Worm (Caenorhabditis elegans) whole organism, L1 larva: Measurements from ENCODE around the gene vrk-1.

Source experiments
- alr-1 ChIP-seq: fragments of 200-800 bp; sonication (Bioruptor generic); optimal IDR thresholded peaks from 2 replicates; lab custom pipeline; 2018; ENCODE audit warnings: borderline replicate concordance, mild to moderate bottlenecking, missing genetic modification characterization, missing compliant biosample characterization
- blmp-1 ChIP-seq: fragments of 150-350 bp; optimal IDR thresholded peaks from 2 replicates; lab custom pipeline; 2014; ENCODE audit warnings: missing biosample characterization, missing genetic modification characterization
- ceh-8 ChIP-seq: fragments of 200-800 bp; sonication (Bioruptor generic); optimal IDR thresholded peaks from 2 replicates; lab custom pipeline; 2018; ENCODE audit warnings: mild to moderate bottlenecking, missing genetic modification characterization, moderate library complexity, missing compliant biosample characterization
- ceh-90 ChIP-seq: sonication (generic microtip); optimal IDR thresholded peaks from 2 replicates; lab custom pipeline; 2016; ENCODE audit warnings: missing genetic modification characterization, missing compliant biosample characterization
- ces-1 ChIP-seq: fragments of 150-350 bp; optimal IDR thresholded peaks from 2 replicates; lab custom pipeline; 2014; ENCODE audit warnings: missing biosample characterization, missing genetic modification reagents, missing genetic modification characterization
- dsc-1 ChIP-seq: sonication (generic microtip); optimal IDR thresholded peaks from 2 replicates; lab custom pipeline; 2016; ENCODE audit warnings: mild to moderate bottlenecking, missing genetic modification characterization, missing compliant biosample characterization
- efl-3 ChIP-seq: fragments of 200-800 bp; sonication (Bioruptor generic); optimal IDR thresholded peaks from 2 replicates; lab custom pipeline; 2018; ENCODE audit warnings: mild to moderate bottlenecking, missing genetic modification characterization, missing compliant biosample characterization
- egl-27 ChIP-seq, 2 experiments: fragments of 150-350 bp in 1 of 2; sonication (generic microtip); optimal IDR thresholded peaks; 3 replicates each; lab custom pipeline; 2017 to 2018; ENCODE audit warnings: missing biosample characterization in 2 of 2, missing genetic modification characterization in 2 of 2, missing genetic modification reagents in 2 of 2
- elt-3 ChIP-seq, 6 experiments: fragments of 150-350 bp in 1 of 6; sonication (generic microtip); optimal IDR thresholded peaks; 2 replicates each; lab custom pipeline; 2017 to 2018; ENCODE audit warnings: missing biosample characterization in 6 of 6, missing genetic modification characterization in 6 of 6, inconsistent platforms in 1 of 6
- ets-5 ChIP-seq: fragments of 200-800 bp; sonication (Bioruptor generic); IDR thresholded peaks from 2 replicates; pipeline ENCODE4 v1.3.6; 2022; ENCODE audit warnings: missing genetic modification characterization, missing compliant biosample characterization
- fkh-10 ChIP-seq: sonication (generic microtip); optimal IDR thresholded peaks from 2 replicates; lab custom pipeline; 2017; ENCODE audit warnings: missing biosample characterization, missing genetic modification reagents, missing genetic modification characterization
- fkh-4 ChIP-seq: sonication (generic microtip); optimal IDR thresholded peaks from 2 replicates; lab custom pipeline; 2016; ENCODE audit warnings: missing compliant biosample characterization, missing genetic modification characterization, borderline replicate concordance
- fkh-8 ChIP-seq: sonication (generic microtip); optimal IDR thresholded peaks from 2 replicates; lab custom pipeline; 2016; ENCODE audit warnings: mild to moderate bottlenecking, missing genetic modification characterization, missing compliant biosample characterization
- fos-1 ChIP-seq: fragments of 150-350 bp; optimal IDR thresholded peaks from 2 replicates; lab custom pipeline; 2014; ENCODE audit warnings: missing biosample characterization, missing genetic modification characterization
- hlh-17 ChIP-seq: fragments of 200-800 bp; sonication (Bioruptor generic); optimal IDR thresholded peaks from 2 replicates; lab custom pipeline; 2018; ENCODE audit warnings: missing genetic modification characterization, mild to moderate bottlenecking, missing compliant biosample characterization, moderate library complexity, borderline replicate concordance
- hlh-4 ChIP-seq: sonication (generic microtip); optimal IDR thresholded peaks from 2 replicates; lab custom pipeline; 2016; ENCODE audit warnings: mild to moderate bottlenecking, missing genetic modification characterization, missing compliant biosample characterization
- isw-1 ChIP-seq: fragments of 200-800 bp; sonication (Bioruptor generic); IDR thresholded peaks from 2 replicates; pipeline ENCODE4 v1.3.6; 2022; ENCODE audit warnings: missing genetic modification characterization, missing compliant biosample characterization
- lin-13 ChIP-seq: fragments of 150-350 bp; optimal IDR thresholded peaks from 2 replicates; lab custom pipeline; 2014; ENCODE audit warnings: missing biosample characterization, missing genetic modification reagents, missing genetic modification characterization
- lin-15B ChIP-seq: fragments of 150-350 bp; sonication (generic microtip); optimal IDR thresholded peaks from 3 replicates; lab custom pipeline; 2014; ENCODE audit warnings: missing biosample characterization, missing genetic modification characterization
- lir-3 ChIP-seq: sonication (generic microtip); optimal IDR thresholded peaks from 2 replicates; lab custom pipeline; 2016; ENCODE audit warnings: mild to moderate bottlenecking, missing genetic modification characterization, moderate library complexity, missing compliant biosample characterization; ENCODE audit not compliant: poor library complexity
- lsy-2 ChIP-seq, 2 experiments: fragments of 150-350 bp; optimal IDR thresholded peaks; 2 replicates each; lab custom pipeline; 2014; ENCODE audit warnings: missing biosample characterization in 2 of 2, missing genetic modification characterization in 2 of 2
- mep-1 ChIP-seq: fragments of 150-350 bp; optimal IDR thresholded peaks from 2 replicates; lab custom pipeline; 2014; ENCODE audit warnings: missing biosample characterization, missing genetic modification characterization
- nhr-20 ChIP-seq: sonication (generic microtip); optimal IDR thresholded peaks from 2 replicates; lab custom pipeline; 2016; ENCODE audit warnings: mild to moderate bottlenecking, missing genetic modification characterization, missing compliant biosample characterization
- nhr-28 ChIP-seq: fragments of 150-350 bp; optimal IDR thresholded peaks from 2 replicates; lab custom pipeline; 2014; ENCODE audit warnings: missing biosample characterization, missing genetic modification characterization
- nhr-71 ChIP-seq: sonication (generic microtip); optimal IDR thresholded peaks from 2 replicates; lab custom pipeline; 2016; ENCODE audit warnings: mild to moderate bottlenecking, missing genetic modification characterization, moderate library complexity, missing compliant biosample characterization
- pag-3 ChIP-seq: sonication (generic microtip); optimal IDR thresholded peaks from 2 replicates; lab custom pipeline; 2017; ENCODE audit warnings: missing genetic modification characterization, mild to moderate bottlenecking, missing compliant biosample characterization, antibody characterized with exemption, borderline replicate concordance; ENCODE audit not compliant: insufficient read depth
- pax-3 ChIP-seq: fragments of 200-800 bp; sonication (Bioruptor generic); optimal IDR thresholded peaks from 2 replicates; lab custom pipeline; 2018; ENCODE audit warnings: mild to moderate bottlenecking, missing genetic modification characterization, moderate library complexity, missing compliant biosample characterization
- skn-1 ChIP-seq: fragments of 150-350 bp; optimal IDR thresholded peaks from 2 replicates; lab custom pipeline; 2014; ENCODE audit warnings: missing biosample characterization, missing genetic modification characterization
- snpc-4 ChIP-seq: fragments of 150-350 bp; optimal IDR thresholded peaks from 2 replicates; lab custom pipeline; 2014; ENCODE audit warnings: missing biosample characterization, missing genetic modification characterization
- sup-37 ChIP-seq: fragments of 200-800 bp; sonication (Bioruptor generic); optimal IDR thresholded peaks from 2 replicates; lab custom pipeline; 2018; ENCODE audit warnings: mild to moderate bottlenecking, missing genetic modification characterization, missing compliant biosample characterization
- unc-130 ChIP-seq: fragments of 150-350 bp; optimal IDR thresholded peaks from 2 replicates; lab custom pipeline; 2017; ENCODE audit warnings: missing biosample characterization, missing genetic modification characterization, inconsistent platforms
- unc-30 ChIP-seq: sonication (generic microtip); optimal IDR thresholded peaks from 2 replicates; lab custom pipeline; 2017; ENCODE audit warnings: missing biosample characterization, missing genetic modification characterization
- unc-62 ChIP-seq: fragments of 150-350 bp; optimal IDR thresholded peaks from 2 replicates; lab custom pipeline; 2014; ENCODE audit warnings: missing biosample characterization, missing genetic modification reagents, missing genetic modification characterization
- unc-86 ChIP-seq: sonication (generic microtip); optimal IDR thresholded peaks from 2 replicates; lab custom pipeline; 2016; ENCODE audit warnings: missing genetic modification characterization, missing compliant biosample characterization
- unc-98 ChIP-seq: fragments of 200-800 bp; sonication (Bioruptor generic); IDR thresholded peaks from 2 replicates; pipeline ENCODE4 v1.3.6; 2022; ENCODE audit warnings: missing genetic modification characterization, missing compliant biosample characterization
- zip-4 ChIP-seq: fragments of 200-800 bp; sonication (Bioruptor generic); optimal IDR thresholded peaks from 2 replicates; lab custom pipeline; 2018; ENCODE audit warnings: mild to moderate bottlenecking, missing genetic modification characterization, moderate library complexity, missing compliant biosample characterization
- ztf-4 ChIP-seq: fragments of 150-350 bp; optimal IDR thresholded peaks from 2 replicates; lab custom pipeline; 2014; ENCODE audit warnings: missing biosample characterization, missing genetic modification characterization

The vrk-1 gene

DNA sequence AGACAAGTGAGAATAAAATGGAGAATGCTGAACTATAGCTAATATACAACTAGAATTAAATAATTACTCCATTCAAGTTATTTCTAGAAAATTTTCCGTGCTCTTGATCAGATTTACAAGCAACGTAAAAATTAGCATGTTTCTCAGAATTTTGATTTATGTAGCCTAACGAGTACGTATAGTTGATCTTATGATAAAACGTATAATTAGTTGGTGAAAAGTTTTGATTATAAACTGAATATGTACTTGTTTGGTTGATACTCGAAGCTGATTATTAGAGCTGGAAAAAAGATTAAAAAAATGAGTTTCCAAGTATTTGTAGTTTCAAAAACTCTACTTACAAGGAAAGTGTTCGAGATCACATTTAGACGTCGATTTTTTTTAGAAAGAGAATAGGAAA, 25.3 kb upstream of the vrk-1 start (continued):
- no peak for TF ChIP-seq unc-30
- no peak for TF ChIP-seq unc-86 (tag; lab: Kevin White, UChicago)
- TF ChIP-seq nhr-71 (tag; lab: Kevin White, UChicago), result peak; percentile 64
- TF ChIP-seq skn-1 (tag; lab: Kevin White, UChicago), result no peak
- TF ChIP-seq mep-1 (tag; lab: Kevin White, UChicago), result no peak
- no peak for TF ChIP-seq nhr-28 (tag; lab: Kevin White, UChicago)
- TF ChIP-seq ces-1, result no peak
- no peak for TF ChIP-seq pag-3 (tag; lab: Kevin White, UChicago)
- peak; percentile 35 for TF ChIP-seq ceh-8 (GFP tag; lab: Kevin White, UChicago)
- no peak for TF ChIP-seq unc-62 (GFP tag; lab: Kevin White, UChicago)
- no peak for TF ChIP-seq lsy-2 (tag; optimal IDR thresholded peaks at IDR 0.05; lab: Kevin White, UChicago)
- TF ChIP-seq ets-5 (GFP tag; lab: Robert Waterston, UW), result no peak
- no peak for TF ChIP-seq hlh-4 (tag; lab: Kevin White, UChicago)
- TF ChIP-seq ztf-4, result no peak
- TF ChIP-seq efl-3, result no peak
- no peak for TF ChIP-seq elt-3 (tag; optimal IDR thresholded peaks at IDR 0.05; lab: Kevin White, UChicago)
- TF ChIP-seq ceh-90 (tag; lab: Kevin White, UChicago), result no peak
- TF ChIP-seq fkh-4 (tag; lab: Kevin White, UChicago), result no peak
- TF ChIP-seq snpc-4, result no peak
- no peak for TF ChIP-seq sup-37 (GFP tag; lab: Kevin White, UChicago)
- no peak for TF ChIP-seq fos-1 (tag; lab: Kevin White, UChicago)
- TF ChIP-seq unc-98 (GFP tag; lab: Robert Waterston, UW), result no peak
- no peak for TF ChIP-seq zip-4 (GFP tag; lab: Kevin White, UChicago)
- TF ChIP-seq fkh-10 (GFP tag; lab: Kevin White, UChicago), result no peak
- no peak for TF ChIP-seq lin-15B (tag; lab: Kevin White, UChicago)
- no peak for TF ChIP-seq unc-130 (tag; lab: Kevin White, UChicago)
- TF ChIP-seq pax-3 (tag; lab: Kevin White, UChicago), result peak; percentile 62
- TF ChIP-seq alr-1, result no peak
- no peak for TF ChIP-seq hlh-17
- TF ChIP-seq nhr-20 (tag; lab: Kevin White, UChicago), result no peak
- no peak for TF ChIP-seq lin-13
- TF ChIP-seq dsc-1 (tag; lab: Kevin White, UChicago), result no peak

DNA sequence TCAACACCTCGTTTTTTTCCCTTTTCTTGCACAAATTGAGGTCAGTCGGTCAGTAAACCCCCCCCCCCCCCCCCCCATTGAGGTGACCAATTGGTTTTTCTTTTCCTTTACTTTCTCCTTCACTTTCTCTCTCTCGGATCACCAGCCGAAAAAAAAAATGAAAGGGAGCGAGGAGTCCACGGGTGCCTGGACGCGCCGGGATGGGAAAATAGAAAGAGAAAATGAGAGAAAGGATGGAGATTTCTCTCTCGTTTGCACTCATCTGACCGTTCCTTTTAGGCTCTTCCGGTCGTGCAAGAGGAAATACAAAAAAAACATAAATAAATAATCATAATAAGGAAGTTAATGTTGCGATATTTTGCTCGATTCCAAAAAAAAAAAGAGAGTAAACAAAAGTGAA, 22.7 kb upstream of the vrk-1 start:
- TF ChIP-seq nhr-20 (tag; lab: Kevin White, UChicago) (no peak), pax-3 (tag; lab: Kevin White, UChicago) (no peak), efl-3 (no peak), egl-27 (tag; optimal IDR thresholded peaks at IDR 0.05; lab: Kevin White, UChicago) (no peak), blmp-1 (tag; lab: Kevin White, UChicago) (peak; percentile 100)

DNA sequence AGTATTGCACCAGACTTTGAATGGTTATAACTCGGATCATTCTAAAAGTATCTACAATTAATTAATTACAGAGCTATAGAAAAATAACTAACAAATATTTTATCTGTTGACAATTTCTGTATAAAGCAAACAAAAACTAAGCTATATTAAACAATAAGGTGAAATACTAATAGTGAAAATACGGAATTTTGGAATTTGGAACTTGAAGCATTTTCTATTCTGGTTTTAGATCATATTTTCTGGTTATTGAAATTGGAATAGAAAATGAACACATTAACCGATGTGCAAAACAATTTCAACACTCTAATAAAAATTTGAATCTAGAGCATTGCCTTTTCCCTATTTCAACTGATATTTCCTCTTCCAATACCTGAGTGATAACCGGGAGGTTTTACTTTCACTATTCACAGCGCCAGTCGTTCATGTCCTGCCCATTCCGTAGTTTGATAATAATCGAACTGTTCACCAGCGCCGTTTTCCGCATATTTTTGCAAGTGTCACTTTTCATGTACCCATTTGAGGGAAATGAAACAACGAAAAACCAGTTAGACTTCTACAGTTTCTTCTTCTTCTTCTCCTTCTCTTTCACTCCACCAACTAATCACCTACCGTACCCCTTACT, 21.8 kb upstream of the vrk-1 start:
- TF ChIP-seq blmp-1 (tag; lab: Kevin White, UChicago) (peak; percentile 55), isw-1 (no peak), lir-3 (tag; lab: Kevin White, UChicago) (no peak), fkh-8 (tag; lab: Kevin White, UChicago) (no peak)
- TF ChIP-seq, all 84 proteins: peak for 1
